Worm (Caenorhabditis elegans): ENCODE measurements around the gene H01M10.2.

The H01M10.2 gene

DNA sequence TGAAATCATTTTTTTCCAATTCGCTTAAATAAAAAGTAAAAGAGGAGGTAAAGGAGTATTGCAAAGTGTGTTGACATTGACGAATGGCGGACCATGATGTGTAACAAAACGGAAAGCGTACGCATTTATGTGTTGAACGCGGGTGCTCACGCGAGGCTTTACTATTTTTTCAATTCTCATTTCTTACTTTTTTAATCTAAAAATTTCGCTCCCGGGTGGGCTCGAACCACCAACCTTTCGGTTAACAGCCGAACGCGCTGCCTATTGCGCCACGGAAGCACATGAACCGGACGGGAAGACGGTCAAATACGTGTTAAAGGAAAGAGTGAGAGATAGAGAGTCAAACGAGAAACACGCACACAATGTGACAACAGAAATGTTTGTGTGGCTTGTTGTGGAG lies 36.2 kb downstream of the H01M10.2 start (continued):
- peak; percentile 68 for TF ChIP-seq sox-2 (GFP tag; IDR thresholded peaks at IDR 0.05)
- TF ChIP-seq ceh-34 (tag; optimal IDR thresholded peaks at IDR 0.05), result peak; percentile 73
- peak; percentile 56 for TF ChIP-seq ceh-24 (tag; optimal IDR thresholded peaks at IDR 0.05)
- TF ChIP-seq pha-4 (tag; optimal IDR thresholded peaks at IDR 0.05), result no peak
- TF ChIP-seq mec-3 (tag; optimal IDR thresholded peaks at IDR 0.05; ENCODE audit: borderline replicate concordance), result no peak
- TF ChIP-seq nhr-11 (tag; optimal IDR thresholded peaks at IDR 0.05), result no peak
- peak; percentile 79 for TF ChIP-seq eyg-1 (tag; optimal IDR thresholded peaks at IDR 0.05)
- TF ChIP-seq C38D4.7 (GFP tag; optimal IDR thresholded peaks at IDR 0.05), result peak; percentile 82
- peak; percentile 47 for TF ChIP-seq ceh-2 (tag; optimal IDR thresholded peaks at IDR 0.05)
- peak; percentile 25 for TF ChIP-seq ets-4 (tag; optimal IDR thresholded peaks at IDR 0.05)
- peak; percentile 69 for TF ChIP-seq sox-4 (tag; optimal IDR thresholded peaks at IDR 0.05)
- TF ChIP-seq elt-2 (tag; optimal IDR thresholded peaks at IDR 0.05), result peak; percentile 91
- TF ChIP-seq ceh-30 (tag; optimal IDR thresholded peaks at IDR 0.05), result no peak
- peak; percentile 54 for TF ChIP-seq zip-5 (tag; optimal IDR thresholded peaks at IDR 0.05)
- TF ChIP-seq npax-4 (tag; optimal IDR thresholded peaks at IDR 0.05), result peak; percentile 47
- TF ChIP-seq pqm-1 (tag; optimal IDR thresholded peaks at IDR 0.05), result peak; percentile 57
- TF ChIP-seq ahr-1 (tag; optimal IDR thresholded peaks at IDR 0.05), result peak; percentile 51
- TF ChIP-seq ceh-19 (GFP tag; optimal IDR thresholded peaks at IDR 0.05), result peak; percentile 85
- peak; percentile 81 for TF ChIP-seq syd-9 (tag; optimal IDR thresholded peaks at IDR 0.05)
- TF ChIP-seq pat-9 (tag; optimal IDR thresholded peaks at IDR 0.05), result peak; percentile 85
- peak; percentile 82 for TF ChIP-seq ztf-16 (tag; optimal IDR thresholded peaks at IDR 0.05)
- TF ChIP-seq ceh-22 (tag; optimal IDR thresholded peaks at IDR 0.05), result no peak
- TF ChIP-seq unc-55 (GFP tag; optimal IDR thresholded peaks at IDR 0.05), result no peak
- peak; percentile 44 for TF ChIP-seq ceh-48 (tag; optimal IDR thresholded peaks at IDR 0.05)
- peak; percentile 85 for TF ChIP-seq gmeb-2 (tag; optimal IDR thresholded peaks at IDR 0.05)
- peak; percentile 64 for TF ChIP-seq ceh-9 (tag; optimal IDR thresholded peaks at IDR 0.05)
- TF ChIP-seq nhr-232 (tag; optimal IDR thresholded peaks at IDR 0.05), result peak; percentile 80
- TF ChIP-seq fkh-6 (tag; optimal IDR thresholded peaks at IDR 0.05), result peak; percentile 74
- peak; percentile 79 for TF ChIP-seq tbx-2 (tag; optimal IDR thresholded peaks at IDR 0.05)
- TF ChIP-seq unc-42 (tag; optimal IDR thresholded peaks at IDR 0.05), result peak; percentile 53
- TF ChIP-seq hlh-6 (tag; optimal IDR thresholded peaks at IDR 0.05), result peak; percentile 87
- peak; percentile 50 for TF ChIP-seq tbx-7 (tag; optimal IDR thresholded peaks at IDR 0.05)
- TF ChIP-seq unc-86 (tag; optimal IDR thresholded peaks at IDR 0.05), result peak; percentile 70
- peak; percentile 81 for TF ChIP-seq fax-1 (tag; optimal IDR thresholded peaks at IDR 0.05)

DNA sequence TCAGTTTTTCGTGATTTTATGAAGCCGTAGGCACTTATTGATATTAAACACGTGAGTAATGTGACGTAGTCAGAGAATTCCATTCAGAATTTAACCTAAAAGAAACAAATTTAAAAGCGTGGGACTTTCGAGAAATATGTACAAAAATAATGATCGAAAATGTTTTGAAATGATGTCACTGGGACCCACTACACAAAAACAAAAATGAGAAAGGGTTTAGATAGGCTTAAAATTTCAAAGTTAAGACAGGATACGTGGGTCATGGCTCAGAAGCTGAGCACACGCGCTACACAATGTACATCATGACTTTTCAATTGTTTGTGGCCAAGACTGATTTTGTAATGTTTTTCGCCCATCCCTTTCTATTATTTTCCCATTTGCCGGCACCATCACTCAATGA lies 36.7 kb downstream of the H01M10.2 start, which contains the start of gene smvt-1:
smvt-1 (minus strand) TSS at position 101 of the 400 bp plus-strand sequence.
- TF ChIP-seq pha-4 (tag; optimal IDR thresholded peaks at IDR 0.05), result no peak
- no peak for TF ChIP-seq nhr-11 (tag; optimal IDR thresholded peaks at IDR 0.05)
- TF ChIP-seq tbx-2 (tag; optimal IDR thresholded peaks at IDR 0.05), result no peak
- TF ChIP-seq ahr-1 (tag; optimal IDR thresholded peaks at IDR 0.05), result no peak
- TF ChIP-seq T23F11.4 (GFP tag; optimal IDR thresholded peaks at IDR 0.05), result no peak
- no peak for TF ChIP-seq K09A11.1 (tag; optimal IDR thresholded peaks at IDR 0.05; ENCODE audit: insufficient read depth)
- no peak for TF ChIP-seq C08G9.2 (tag; optimal IDR thresholded peaks at IDR 0.05)
- no peak for TF ChIP-seq ets-4 (tag; optimal IDR thresholded peaks at IDR 0.05)
- TF ChIP-seq sox-2 (GFP tag; IDR thresholded peaks at IDR 0.05), result no peak
- TF ChIP-seq ceh-45 (GFP tag; IDR thresholded peaks at IDR 0.05), result no peak
- TF ChIP-seq npax-4 (tag; optimal IDR thresholded peaks at IDR 0.05), result no peak
- TF ChIP-seq elt-2 (tag; optimal IDR thresholded peaks at IDR 0.05), result no peak
- TF ChIP-seq pros-1 (tag; optimal IDR thresholded peaks at IDR 0.05), result no peak
- TF ChIP-seq lin-11 (tag; optimal IDR thresholded peaks at IDR 0.05), result no peak
- TF ChIP-seq hlh-15 (tag; optimal IDR thresholded peaks at IDR 0.05), result no peak
- TF ChIP-seq Y22D7AL.16 (tag; optimal IDR thresholded peaks at IDR 0.05), result no peak
- TF ChIP-seq ref-2 (tag; optimal IDR thresholded peaks at IDR 0.05), result no peak
- no peak for TF ChIP-seq dmd-4 (tag; optimal IDR thresholded peaks at IDR 0.05; ENCODE audit: borderline replicate concordance)
- TF ChIP-seq nfya-1 (tag; optimal IDR thresholded peaks at IDR 0.05), result no peak
- no peak for TF ChIP-seq unc-42 (tag; optimal IDR thresholded peaks at IDR 0.05)

Data from whole organism, late embryonic.